Worm (Caenorhabditis elegans): ENCODE measurements around the gene ndua-8.

DNA sequence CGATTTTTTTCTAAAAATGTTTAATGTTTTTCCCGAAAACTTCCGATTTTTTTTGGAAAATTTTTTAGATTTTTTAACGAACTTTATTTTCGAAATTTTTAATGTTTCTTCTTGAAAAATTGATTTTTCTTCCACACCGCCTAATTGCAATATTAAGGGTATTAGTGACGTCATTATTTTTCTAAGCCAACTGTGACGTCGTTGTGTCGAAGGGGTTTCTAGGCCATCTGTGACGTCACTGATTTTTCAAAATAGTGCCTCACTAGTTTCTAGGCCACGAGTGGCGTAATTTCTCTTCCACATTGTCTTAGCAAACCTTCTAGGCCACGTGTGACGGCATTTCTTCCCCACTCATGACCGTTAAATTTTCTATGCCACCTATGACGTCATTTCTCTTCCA lies 23.1 kb downstream of the ndua-8 start:
- TF ChIP-seq him-1 (tag; optimal IDR thresholded peaks at IDR 0.05) (no peak), W03F9.2 (tag; optimal IDR thresholded peaks at IDR 0.05) (no peak)

Data from whole organism, L4/young adult.